Worm (Caenorhabditis elegans) whole organism, early embryonic: ENCODE measurements around the gene Y59H11AM.1.

Experiments
- B0310.2 ChIP-seq: sonication (generic microtip); optimal IDR thresholded peaks from 2 replicates; lab custom pipeline; 2016; ENCODE audit warnings: mild to moderate bottlenecking, missing genetic modification characterization, missing compliant biosample characterization
- F13C5.2 ChIP-seq: sonication (generic microtip); optimal IDR thresholded peaks from 2 replicates; lab custom pipeline; 2017; ENCODE audit warnings: mild to moderate bottlenecking, missing genetic modification characterization, inconsistent platforms, missing compliant biosample characterization
- aly-1 ChIP-seq: sonication (generic microtip); optimal IDR thresholded peaks from 2 replicates; lab custom pipeline; 2016; ENCODE audit warnings: missing genetic modification characterization, missing compliant biosample characterization
- ama-1 ChIP-seq: fragments of 150-350 bp; optimal IDR thresholded peaks from 2 replicates; lab custom pipeline; 2014
- ceh-13 ChIP-seq: fragments of 200-800 bp; sonication (Bioruptor generic); optimal IDR thresholded peaks from 2 replicates; lab custom pipeline; 2018; ENCODE audit warnings: mild to moderate bottlenecking, missing genetic modification characterization, missing compliant biosample characterization
- ceh-36 ChIP-seq: sonication (generic microtip); optimal IDR thresholded peaks from 2 replicates; lab custom pipeline; 2016; ENCODE audit warnings: missing genetic modification characterization, inconsistent platforms, missing compliant biosample characterization
- ets-7 ChIP-seq: sonication (generic microtip); optimal IDR thresholded peaks from 2 replicates; lab custom pipeline; 2016; ENCODE audit warnings: missing genotype, missing genetic modification characterization, missing compliant biosample characterization
- flt-1 ChIP-seq: fragments of 200-800 bp; sonication (Bioruptor generic); IDR thresholded peaks from 2 replicates; pipeline ENCODE4 v1.3.6; 2022; ENCODE audit warnings: missing genetic modification characterization, missing compliant biosample characterization
- hmbx-1 ChIP-seq: sonication (generic microtip); optimal IDR thresholded peaks from 2 replicates; lab custom pipeline; 2016; ENCODE audit warnings: mild to moderate bottlenecking, missing genetic modification characterization, missing compliant biosample characterization
- hmg-4 ChIP-seq: fragments of 200-800 bp; sonication (Bioruptor generic); optimal IDR thresholded peaks from 2 replicates; lab custom pipeline; 2018; ENCODE audit warnings: mild to moderate bottlenecking, missing genetic modification characterization, missing compliant biosample characterization
- hnd-1 ChIP-seq: sonication (generic microtip); optimal IDR thresholded peaks from 2 replicates; lab custom pipeline; 2016; ENCODE audit warnings: missing genetic modification characterization, missing compliant biosample characterization
- pes-1 ChIP-seq: fragments of 200-800 bp; sonication (Bioruptor generic); IDR thresholded peaks from 2 replicates; pipeline ENCODE4 v1.3.6; 2022; ENCODE audit warnings: missing genetic modification reagents, missing genetic modification characterization, missing compliant biosample characterization
- scrt-1 ChIP-seq: fragments of 200-800 bp; sonication (Bioruptor generic); IDR thresholded peaks from 2 replicates; pipeline ENCODE4 v1.3.6; 2022; ENCODE audit warnings: missing genetic modification characterization, missing compliant biosample characterization
- sea-1 ChIP-seq: fragments of 200-800 bp; sonication (Bioruptor generic); conservative IDR thresholded peaks from 2 replicates; pipeline ENCODE4 v1.3.6; 2022; ENCODE audit warnings: missing genetic modification characterization, missing compliant biosample characterization
- tbx-11 ChIP-seq: fragments of 200-800 bp; sonication (Bioruptor generic); IDR thresholded peaks from 2 replicates; pipeline ENCODE4 v1.3.6; 2022; ENCODE audit warnings: missing genetic modification characterization, missing compliant biosample characterization
- tbx-37 ChIP-seq: fragments of 200-800 bp; sonication (Bioruptor generic); conservative IDR thresholded peaks from 2 replicates; pipeline ENCODE4 v1.3.6; 2022; ENCODE audit warnings: missing genetic modification reagents, missing genetic modification characterization, missing compliant biosample characterization
- tra-4 ChIP-seq: sonication (generic microtip); optimal IDR thresholded peaks from 2 replicates; lab custom pipeline; 2017; ENCODE audit warnings: missing genetic modification characterization, missing compliant biosample characterization

Gene Y59H11AM.1

ce11 chrIV:8585076-8586033, 14.1 kb downstream of the Y59H11AM.1 start, which contains the start of gene catp-7:
catp-7 (plus strand) TSS chrIV:8585983.
- TF ChIP-seq scrt-1 (GFP tag; lab: Robert Waterston, UW) (no peak), ets-7 (no peak), sea-1 (no peak), aly-1 (tag; lab: Kevin White, UChicago) (no peak), hnd-1 (no peak), F13C5.2 (tag; lab: Kevin White, UChicago) (no peak), hmg-4 (GFP tag; lab: Kevin White, UChicago) (no peak), tbx-11 (no peak), ceh-36 (tag; lab: Kevin White, UChicago) (no peak), B0310.2 (tag; lab: Kevin White, UChicago) (no peak), ceh-13 (GFP tag; lab: Kevin White, UChicago) (no peak), tra-4 (no peak), ama-1 (no peak), flt-1 (no peak)

ce11 chrIV:8587057-8587456, 15.8 kb downstream of the Y59H11AM.1 start:
- no peak for TF ChIP-seq hmg-4 (GFP tag; lab: Kevin White, UChicago)
- TF ChIP-seq ets-7 = no peak
- TF ChIP-seq pes-1 (GFP tag; lab: Robert Waterston, UW) = no peak
- no peak for TF ChIP-seq F13C5.2 (tag; lab: Kevin White, UChicago)
- no peak for TF ChIP-seq tbx-11
- no peak for TF ChIP-seq ceh-13 (GFP tag; lab: Kevin White, UChicago)
- no peak for TF ChIP-seq sea-1
- no peak for TF ChIP-seq aly-1 (tag; lab: Kevin White, UChicago)
- no peak for TF ChIP-seq hnd-1
- no peak for TF ChIP-seq B0310.2 (tag; lab: Kevin White, UChicago)
- no peak for TF ChIP-seq hmbx-1 (tag; lab: Kevin White, UChicago)

- TF ChIP-seq B0310.2 (tag; lab: Kevin White, UChicago) = no peak
- no peak for TF ChIP-seq tbx-37 (GFP tag; lab: Robert Waterston, UW)
- no peak for TF ChIP-seq ets-7
- no peak for TF ChIP-seq F13C5.2 (tag; lab: Kevin White, UChicago)
- TF ChIP-seq hnd-1 = no peak
- TF ChIP-seq scrt-1 (GFP tag; lab: Robert Waterston, UW) = no peak
- TF ChIP-seq aly-1 (tag; lab: Kevin White, UChicago) = no peak
- TF ChIP-seq hmbx-1 (tag; lab: Kevin White, UChicago) = no peak
- no peak for TF ChIP-seq ceh-36 (tag; lab: Kevin White, UChicago)
- TF ChIP-seq pes-1 (GFP tag; lab: Robert Waterston, UW) = no peak
- TF ChIP-seq sea-1 = no peak
- TF ChIP-seq ceh-13 (GFP tag; lab: Kevin White, UChicago) = no peak
- TF ChIP-seq tbx-11 = no peak
- no peak for TF ChIP-seq tra-4
- no peak for TF ChIP-seq flt-1
- no peak for TF ChIP-seq hmg-4 (GFP tag; lab: Kevin White, UChicago)
- TF ChIP-seq ama-1 = no peak
Measured at ce11 chrIV:8587605-8588004, 16.4 kb downstream of the Y59H11AM.1 start.

ce11 chrIV:8595317-8595716, 24.1 kb downstream of the Y59H11AM.1 start, which contains the start of gene Y59H11AR.3:
Y59H11AR.3 (minus strand) TSS chrIV:8595417.
- TF ChIP-seq F13C5.2 (tag; lab: Kevin White, UChicago) = no peak
- TF ChIP-seq tbx-11 = no peak
- no peak for TF ChIP-seq ceh-36 (tag; lab: Kevin White, UChicago)
- TF ChIP-seq hmg-4 (GFP tag; lab: Kevin White, UChicago) = no peak
- no peak for TF ChIP-seq pes-1 (GFP tag; lab: Robert Waterston, UW)
- no peak for TF ChIP-seq hmbx-1 (tag; lab: Kevin White, UChicago)
- no peak for TF ChIP-seq ets-7
- TF ChIP-seq scrt-1 (GFP tag; lab: Robert Waterston, UW) = no peak
- TF ChIP-seq tbx-37 (GFP tag; lab: Robert Waterston, UW) = no peak
- TF ChIP-seq sea-1 = no peak
- no peak for TF ChIP-seq B0310.2 (tag; lab: Kevin White, UChicago)
- no peak for TF ChIP-seq aly-1 (tag; lab: Kevin White, UChicago)
- TF ChIP-seq ama-1 = no peak
- no peak for TF ChIP-seq hnd-1
- no peak for TF ChIP-seq tra-4
- no peak for TF ChIP-seq ceh-13 (GFP tag; lab: Kevin White, UChicago)
- no peak for TF ChIP-seq flt-1

ce11 chrIV:8595767-8596166, 24.5 kb downstream of the Y59H11AM.1 start, which contains the start of gene clec-181:
clec-181 (plus strand) TSS chrIV:8596067.
- TF ChIP-seq tbx-37 (GFP tag; lab: Robert Waterston, UW) = no peak

ce11 chrIV:8597504-8597903, 26.3 kb downstream of the Y59H11AM.1 start:
- TF ChIP-seq ets-7 = no peak
- TF ChIP-seq tbx-11 = no peak
- TF ChIP-seq tbx-37 (GFP tag; lab: Robert Waterston, UW) = no peak
- no peak for TF ChIP-seq hmbx-1 (tag; lab: Kevin White, UChicago)
- TF ChIP-seq aly-1 (tag; lab: Kevin White, UChicago) = no peak
- TF ChIP-seq scrt-1 (GFP tag; lab: Robert Waterston, UW) = no peak
- no peak for TF ChIP-seq tra-4
- TF ChIP-seq pes-1 (GFP tag; lab: Robert Waterston, UW) = no peak
- no peak for TF ChIP-seq hmg-4 (GFP tag; lab: Kevin White, UChicago)
- no peak for TF ChIP-seq sea-1
- TF ChIP-seq ceh-36 (tag; lab: Kevin White, UChicago) = no peak
- TF ChIP-seq ama-1 = no peak
- TF ChIP-seq F13C5.2 (tag; lab: Kevin White, UChicago) = no peak
- TF ChIP-seq hnd-1 = no peak
- TF ChIP-seq ceh-13 (GFP tag; lab: Kevin White, UChicago) = no peak
- no peak for TF ChIP-seq flt-1
